Worm (Caenorhabditis elegans): ENCODE results near the gene F09B12.3.

The F09B12.3 gene

ce11 chrX:15104963-15105493 lies 7.3 kb upstream of the F09B12.3 start:
- TF ChIP-seq nhr-6 (tag; optimal IDR thresholded peaks at IDR 0.05) (no peak), nhr-237 (tag; optimal IDR thresholded peaks at IDR 0.05) (no peak), aly-2 (tag; optimal IDR thresholded peaks at IDR 0.05) (no peak), ama-1 (optimal IDR thresholded peaks at IDR 0.05) (no peak), elt-3 (tag; optimal IDR thresholded peaks at IDR 0.05) (no peak), nhr-21 (tag; optimal IDR thresholded peaks at IDR 0.05) (peak; percentile 22), lsy-2 (tag; optimal IDR thresholded peaks at IDR 0.05) (no peak), sma-9 (GFP tag; optimal IDR thresholded peaks at IDR 0.05) (no peak), sma-9 (tag; optimal IDR thresholded peaks at IDR 0.05) (no peak), sem-4 (tag; optimal IDR thresholded peaks at IDR 0.05) (peak; percentile 31), alr-1 (tag; optimal IDR thresholded peaks at IDR 0.05) (no peak), blmp-1 (tag; optimal IDR thresholded peaks at IDR 0.05; ENCODE audit: insufficient read depth) (peak; percentile 89), ZK546.5 (tag; optimal IDR thresholded peaks at IDR 0.05) (no peak), nhr-12 (tag; optimal IDR thresholded peaks at IDR 0.05) (no peak), C34F6.9 (tag; optimal IDR thresholded peaks at IDR 0.05) (no peak), mdl-1 (tag; optimal IDR thresholded peaks at IDR 0.05) (no peak), zag-1 (tag; optimal IDR thresholded peaks at IDR 0.05) (no peak), fos-1 (tag; optimal IDR thresholded peaks at IDR 0.05) (no peak), nhr-11 (tag; optimal IDR thresholded peaks at IDR 0.05) (no peak), crh-2 (tag; optimal IDR thresholded peaks at IDR 0.05) (no peak), lin-13 (GFP tag; optimal IDR thresholded peaks at IDR 0.05) (no peak), unc-62 (GFP tag; optimal IDR thresholded peaks at IDR 0.05) (no peak), ztf-4 (tag; optimal IDR thresholded peaks at IDR 0.05) (no peak), unc-39 (tag; optimal IDR thresholded peaks at IDR 0.05) (no peak), nhr-23 (tag; optimal IDR thresholded peaks at IDR 0.05) (no peak), egl-27 (tag; optimal IDR thresholded peaks at IDR 0.05) (no peak)

- no peak for TF ChIP-seq nhr-129 (tag; optimal IDR thresholded peaks at IDR 0.05)
- no peak for TF ChIP-seq fos-1 (tag; optimal IDR thresholded peaks at IDR 0.05)
- no peak for TF ChIP-seq nhr-25 (tag; optimal IDR thresholded peaks at IDR 0.05)
- TF ChIP-seq C34F6.9 (tag; optimal IDR thresholded peaks at IDR 0.05), result no peak
- no peak for TF ChIP-seq snpc-4 (tag; optimal IDR thresholded peaks at IDR 0.05)
- TF ChIP-seq nhr-11 (tag; optimal IDR thresholded peaks at IDR 0.05), result no peak
Measured at ce11 chrX:15103481-15103880, 5.7 kb upstream of the F09B12.3 start.

ce11 chrX:15100369-15100963 lies 2.7 kb upstream of the F09B12.3 start, which contains the start of gene dhhc-1:
Gene dhhc-1, minus strand, starts transcription at chrX:15100419.
- peak; percentile 90 for TF ChIP-seq fos-1 (tag; optimal IDR thresholded peaks at IDR 0.05)
- peak in 1 of 2 experiments; percentile 43 for TF ChIP-seq lsy-2 (tag; optimal IDR thresholded peaks at IDR 0.05)
- no peak for TF ChIP-seq ztf-4 (tag; optimal IDR thresholded peaks at IDR 0.05)
- peak; percentile 40 for TF ChIP-seq snpc-4 (tag; optimal IDR thresholded peaks at IDR 0.05)
- TF ChIP-seq nhr-25 (tag; optimal IDR thresholded peaks at IDR 0.05), result no peak
- peak; percentile 74 for TF ChIP-seq nhr-129 (tag; optimal IDR thresholded peaks at IDR 0.05)
- no peak for TF ChIP-seq elt-3 (tag; optimal IDR thresholded peaks at IDR 0.05)
- peak; percentile 48 for TF ChIP-seq C34F6.9 (tag; optimal IDR thresholded peaks at IDR 0.05)
- TF ChIP-seq gmeb-1 (tag; optimal IDR thresholded peaks at IDR 0.05), result no peak
- no peak for TF ChIP-seq lin-39 (tag; optimal IDR thresholded peaks at IDR 0.05)
- TF ChIP-seq mab-5 (tag; optimal IDR thresholded peaks at IDR 0.05), result no peak
- TF ChIP-seq ceh-16 (tag; optimal IDR thresholded peaks at IDR 0.05), result no peak
- TF ChIP-seq crh-2 (tag; optimal IDR thresholded peaks at IDR 0.05), result peak; percentile 57
- no peak for TF ChIP-seq egl-27 (tag; optimal IDR thresholded peaks at IDR 0.05)
- TF ChIP-seq ama-1 (optimal IDR thresholded peaks at IDR 0.05), result no peak
- no peak for TF ChIP-seq alr-1 (tag; optimal IDR thresholded peaks at IDR 0.05)
- TF ChIP-seq sem-4 (tag; optimal IDR thresholded peaks at IDR 0.05), result peak; percentile 34
- TF ChIP-seq F13H6.1 (tag; optimal IDR thresholded peaks at IDR 0.05), result peak; percentile 68
- TF ChIP-seq mdl-1 (tag; optimal IDR thresholded peaks at IDR 0.05), result no peak
- TF ChIP-seq unc-39 (tag; optimal IDR thresholded peaks at IDR 0.05), result no peak
- TF ChIP-seq nhr-10 (tag; optimal IDR thresholded peaks at IDR 0.05), result no peak
- peak; percentile 59 for TF ChIP-seq unc-55 (GFP tag; optimal IDR thresholded peaks at IDR 0.05)
- TF ChIP-seq lin-13 (GFP tag; optimal IDR thresholded peaks at IDR 0.05), result no peak
- no peak for TF ChIP-seq aly-2 (tag; optimal IDR thresholded peaks at IDR 0.05)
- TF ChIP-seq sma-9 (GFP tag; optimal IDR thresholded peaks at IDR 0.05), result peak; percentile 60
- TF ChIP-seq sma-9 (tag; optimal IDR thresholded peaks at IDR 0.05), result no peak
- TF ChIP-seq elt-1 (tag; optimal IDR thresholded peaks at IDR 0.05), result no peak
- TF ChIP-seq nhr-6 (tag; optimal IDR thresholded peaks at IDR 0.05), result no peak
- no peak for TF ChIP-seq nhr-77 (tag; optimal IDR thresholded peaks at IDR 0.05)
- TF ChIP-seq ceh-82 (tag; optimal IDR thresholded peaks at IDR 0.05), result no peak
- no peak for TF ChIP-seq nhr-12 (tag; optimal IDR thresholded peaks at IDR 0.05)
- TF ChIP-seq ZK546.5 (tag; optimal IDR thresholded peaks at IDR 0.05), result no peak
- TF ChIP-seq lin-11 (tag; optimal IDR thresholded peaks at IDR 0.05), result peak; percentile 29
- no peak for TF ChIP-seq peb-1 (tag; optimal IDR thresholded peaks at IDR 0.05)

All from whole organism, L2 larva.